Worm (Caenorhabditis elegans): ENCODE data around the gene mrpl-39.
"Not testable (repeated sequence)": the region's sequence is repeated elsewhere in the genome, so short reads cannot be mapped to it uniquely, and the experiment has no call there.

The mrpl-39 gene

ce11 chrV:1811035-1811434 lies 10.3 kb upstream of the mrpl-39 start, which contains the start of gene Y46H3A.4:
TSS of gene Y46H3A.4 (minus strand) at chrV:1811135.
- no peak for TF ChIP-seq jun-1 (tag; optimal IDR thresholded peaks at IDR 0.05)

DNA sequence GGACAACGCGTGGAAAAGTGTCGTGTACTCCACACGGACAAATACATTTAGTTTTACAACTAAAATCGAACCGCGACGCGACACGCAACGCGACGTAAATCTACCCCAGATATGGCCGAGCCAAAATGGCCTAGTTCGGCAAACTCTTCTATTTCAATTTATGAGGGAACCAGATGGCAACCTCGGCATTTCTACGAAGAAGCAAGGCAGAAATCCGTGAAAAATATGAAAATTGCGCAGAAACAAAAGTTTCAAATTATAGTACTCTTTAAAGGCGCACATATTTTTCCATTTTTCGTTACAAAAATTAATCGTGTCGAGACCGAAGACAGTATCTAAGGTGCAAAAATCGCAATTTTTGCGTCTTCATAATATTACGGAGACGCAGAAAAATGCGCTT lies 6.6 kb upstream of the mrpl-39 start, which contains the start of gene Y46H3A.5:
TSS of gene Y46H3A.5 (minus strand) at position 101 of the 400 bp plus-strand sequence.
- TF ChIP-seq dpl-1 (GFP tag; optimal IDR thresholded peaks at IDR 0.05); ceh-63 (GFP tag; optimal IDR thresholded peaks at IDR 0.05); Y116A8C.19 (tag; optimal IDR thresholded peaks at IDR 0.05; ENCODE audit: borderline replicate concordance): not testable (repeated sequence)

DNA sequence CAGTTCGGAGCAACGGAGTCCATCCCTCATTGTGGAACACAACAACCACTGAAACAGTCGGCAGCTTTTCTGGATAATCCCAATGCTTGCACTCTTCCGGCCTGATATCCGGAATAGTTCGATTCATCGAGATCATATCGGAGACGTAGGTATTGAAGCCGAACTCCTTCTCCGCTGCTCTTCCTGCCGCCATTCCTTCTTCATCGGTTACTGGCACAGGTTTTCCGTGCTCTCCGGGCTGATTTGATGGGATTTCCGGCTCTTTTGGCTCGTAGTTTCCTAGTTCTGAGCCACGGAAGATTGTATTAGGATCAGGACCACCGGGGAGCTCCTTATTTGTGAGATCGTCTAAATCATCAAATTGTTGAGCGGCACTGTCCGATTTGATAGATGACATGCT lies 1.4 kb upstream of the mrpl-39 start:
- TF ChIP-seq ztf-4 (tag; optimal IDR thresholded peaks at IDR 0.05) (no peak), nhr-20 (tag; optimal IDR thresholded peaks at IDR 0.05) (no peak), ces-1 (GFP tag; optimal IDR thresholded peaks at IDR 0.05) (no peak), pax-3 (tag; optimal IDR thresholded peaks at IDR 0.05) (no peak), ceh-8 (GFP tag; optimal IDR thresholded peaks at IDR 0.05) (no peak), elt-3 (tag; optimal IDR thresholded peaks at IDR 0.05) (no peak), xbp-1 (tag; optimal IDR thresholded peaks at IDR 0.05) (no peak)

DNA sequence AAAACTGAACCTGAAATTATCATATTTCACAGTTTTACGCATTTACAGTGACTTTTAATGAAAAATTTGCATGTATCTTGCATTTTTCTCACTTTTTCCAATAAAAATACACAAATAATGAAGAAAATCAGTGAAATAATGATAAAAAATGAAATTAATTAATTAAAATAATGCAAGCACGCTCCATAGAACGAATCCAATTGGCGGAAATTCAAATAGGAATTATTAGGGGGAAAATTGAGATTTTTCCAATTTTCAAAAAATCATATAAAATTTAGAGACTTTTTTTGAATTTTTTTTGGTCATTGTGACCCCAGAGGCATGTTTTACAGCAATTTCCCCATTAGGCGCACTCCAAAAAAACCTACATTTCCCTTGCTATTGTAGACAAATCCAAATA lies 630 bp upstream of the mrpl-39 start:
- TF ChIP-seq lin-35 (GFP tag; optimal IDR thresholded peaks at IDR 0.05) (peak in 1 of 2 experiments; percentile 1), dpl-1 (GFP tag; optimal IDR thresholded peaks at IDR 0.05) (peak in 1 of 3 experiments; percentile 2), irx-1 (tag; optimal IDR thresholded peaks at IDR 0.05) (no peak), efl-1 (optimal IDR thresholded peaks at IDR 0.05) (peak in 1 of 2 experiments; percentile 2), efl-1 (GFP tag; optimal IDR thresholded peaks at IDR 0.05 in 1 of 2) (peak; percentile 35 to 94), lsy-2 (tag; optimal IDR thresholded peaks at IDR 0.05) (no peak), tlp-1 (tag; optimal IDR thresholded peaks at IDR 0.05) (no peak), zip-4 (GFP tag; optimal IDR thresholded peaks at IDR 0.05) (no peak)

DNA sequence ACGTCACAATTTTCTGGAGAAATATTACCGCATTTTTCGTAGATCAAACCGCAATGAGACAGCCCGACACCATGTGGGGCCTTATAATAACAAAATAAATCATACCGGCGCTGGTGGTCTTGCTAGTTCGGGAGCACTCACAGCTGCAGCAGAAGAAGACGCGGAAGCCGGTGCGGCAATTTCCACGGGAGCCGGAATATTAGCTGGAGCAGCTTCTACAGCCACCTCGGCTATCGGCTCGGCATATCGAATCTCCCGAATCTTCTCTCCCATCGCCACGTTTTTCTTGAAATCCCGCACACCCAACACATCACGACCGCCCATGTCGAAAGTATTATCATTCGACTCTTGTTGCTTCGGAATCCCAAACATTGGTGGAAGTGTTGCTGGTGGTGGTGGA lies 3.1 kb downstream of the mrpl-39 start:
- TF ChIP-seq sup-37 (GFP tag; optimal IDR thresholded peaks at IDR 0.05) (no peak), jun-1 (tag; optimal IDR thresholded peaks at IDR 0.05) (no peak), ztf-4 (tag; optimal IDR thresholded peaks at IDR 0.05) (no peak), aly-2 (tag; optimal IDR thresholded peaks at IDR 0.05) (no peak)

DNA sequence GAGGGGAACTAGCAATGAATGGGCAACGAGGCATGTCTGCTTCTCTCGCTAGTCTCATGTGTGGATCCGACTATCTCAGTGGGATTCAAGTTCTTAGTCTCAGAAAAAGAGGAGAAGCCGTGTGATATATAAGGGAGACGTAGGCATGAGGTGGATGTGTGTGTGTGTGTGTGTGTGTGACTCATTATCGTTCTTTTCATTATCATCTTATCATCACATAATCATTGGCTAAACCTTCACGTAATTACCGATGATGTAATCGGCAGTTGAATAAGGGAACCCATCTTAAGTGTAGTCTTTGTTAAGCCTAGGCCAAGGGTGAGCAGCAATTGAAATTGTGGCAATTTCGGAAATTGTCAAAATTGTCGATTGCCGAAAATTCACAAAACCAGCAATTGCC lies 8.6 kb downstream of the mrpl-39 start, which contains the start of gene Y32G9B.1:
TSS of gene Y32G9B.1 (minus strand) at position 101 of the 400 bp plus-strand sequence.
- TF ChIP-seq pqm-1 (tag; optimal IDR thresholded peaks at IDR 0.05): no peak
- peak; percentile 30 for TF ChIP-seq nhr-85 (tag)
- TF ChIP-seq dsc-1 (tag; optimal IDR thresholded peaks at IDR 0.05): peak; percentile 14
- TF ChIP-seq sup-37 (GFP tag; optimal IDR thresholded peaks at IDR 0.05): no peak
- no peak for TF ChIP-seq unc-130 (tag; optimal IDR thresholded peaks at IDR 0.05)
- TF ChIP-seq elt-3 (tag; optimal IDR thresholded peaks at IDR 0.05): no peak

DNA sequence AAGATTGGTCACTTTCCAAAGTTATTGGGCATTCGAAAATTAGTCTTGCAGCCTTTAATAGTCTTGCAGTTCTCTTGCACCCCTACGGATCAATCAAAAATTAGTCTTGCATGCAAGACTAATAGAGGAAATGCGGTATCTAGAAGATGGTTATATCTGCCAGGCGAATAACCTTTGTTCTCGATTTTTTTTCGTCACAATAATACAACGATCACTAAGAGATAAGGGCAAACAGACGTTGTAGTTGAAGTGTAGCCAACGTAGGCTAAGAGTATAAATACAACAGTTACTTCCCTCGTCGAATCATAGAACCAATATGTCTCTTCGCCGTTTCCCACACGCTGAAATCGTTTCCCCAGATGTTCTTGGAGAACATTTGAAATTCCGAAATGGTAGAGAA lies 20.4 kb downstream of the mrpl-39 start, which contains the start of gene T10B5.8:
TSS of gene T10B5.8 (plus strand) at position 301 of the 400 bp plus-strand sequence.
- TF ChIP-seq skn-1 (tag; optimal IDR thresholded peaks at IDR 0.05): no peak
- no peak for TF ChIP-seq efl-1 (optimal IDR thresholded peaks at IDR 0.05)
- TF ChIP-seq efl-1 (GFP tag; optimal IDR thresholded peaks at IDR 0.05 in 1 of 2): no peak

ce11 chrV:1845977-1846376 lies 24.6 kb downstream of the mrpl-39 start, which contains the start of gene T10B5.7:
TSS of gene T10B5.7 (plus strand) at chrV:1846201.
- TF ChIP-seq lin-15B (tag; optimal IDR thresholded peaks at IDR 0.05) (no peak), elt-2 (tag; optimal IDR thresholded peaks at IDR 0.05) (peak; percentile 42)
